Worm (Caenorhabditis elegans): ENCODE data around the gene rabr-4.

Gene rabr-4

DNA sequence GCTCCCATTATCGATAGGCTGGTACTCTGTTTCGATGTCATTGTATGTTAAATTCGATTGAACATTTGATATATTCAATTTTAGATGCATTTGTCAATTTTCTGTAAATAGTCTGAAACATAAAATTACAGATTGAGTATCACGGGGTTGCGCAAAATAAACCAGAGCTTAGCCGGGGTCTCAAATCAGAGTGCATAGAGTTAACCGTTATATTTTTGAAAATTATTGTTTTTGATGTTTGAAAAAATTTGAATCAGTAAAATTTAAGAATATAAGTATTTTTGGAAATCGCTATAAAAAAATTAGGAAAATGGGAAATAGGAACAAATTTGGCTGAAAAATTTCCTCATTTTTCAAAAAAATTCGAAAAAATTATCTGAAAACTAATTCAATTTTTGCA lies 35.1 kb upstream of the rabr-4 start, which contains the start of gene F10A3.17:
Gene F10A3.17, minus strand, starts transcription at position 101 of the 400 bp plus-strand sequence.
- TF ChIP-seq ceh-9 (tag; optimal IDR thresholded peaks at IDR 0.05), result no peak
- no peak for TF ChIP-seq fkh-10 (GFP tag; optimal IDR thresholded peaks at IDR 0.05)
- no peak for TF ChIP-seq nhr-25 (tag; optimal IDR thresholded peaks at IDR 0.05)

DNA sequence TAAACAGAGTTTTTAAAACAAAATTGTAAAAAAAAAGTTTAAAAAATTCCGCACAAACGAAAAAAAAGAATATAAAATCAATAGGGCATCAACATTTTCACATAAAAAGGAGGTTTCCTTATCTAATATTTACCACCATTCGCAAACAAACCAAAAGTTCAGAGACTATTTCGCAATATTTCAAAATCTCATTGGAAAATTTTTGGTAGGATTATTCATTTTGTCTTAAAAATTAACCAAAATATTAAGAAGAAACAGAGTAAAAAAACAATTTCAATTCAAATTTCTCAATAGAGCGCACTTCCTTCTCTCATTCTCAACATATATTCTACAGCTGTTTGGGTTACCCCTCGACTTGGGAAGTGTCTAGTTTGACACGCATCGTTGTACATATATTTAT lies 34.7 kb upstream of the rabr-4 start:
- TF ChIP-seq pha-4 (tag; optimal IDR thresholded peaks at IDR 0.05) (peak; percentile 71), lin-39 (tag; optimal IDR thresholded peaks at IDR 0.05) (no peak), pqm-1 (tag; optimal IDR thresholded peaks at IDR 0.05) (peak; percentile 16), daf-12 (tag; optimal IDR thresholded peaks at IDR 0.05) (no peak), unc-39 (tag; optimal IDR thresholded peaks at IDR 0.05) (no peak), elt-2 (tag; optimal IDR thresholded peaks at IDR 0.05) (peak; percentile 42)

DNA sequence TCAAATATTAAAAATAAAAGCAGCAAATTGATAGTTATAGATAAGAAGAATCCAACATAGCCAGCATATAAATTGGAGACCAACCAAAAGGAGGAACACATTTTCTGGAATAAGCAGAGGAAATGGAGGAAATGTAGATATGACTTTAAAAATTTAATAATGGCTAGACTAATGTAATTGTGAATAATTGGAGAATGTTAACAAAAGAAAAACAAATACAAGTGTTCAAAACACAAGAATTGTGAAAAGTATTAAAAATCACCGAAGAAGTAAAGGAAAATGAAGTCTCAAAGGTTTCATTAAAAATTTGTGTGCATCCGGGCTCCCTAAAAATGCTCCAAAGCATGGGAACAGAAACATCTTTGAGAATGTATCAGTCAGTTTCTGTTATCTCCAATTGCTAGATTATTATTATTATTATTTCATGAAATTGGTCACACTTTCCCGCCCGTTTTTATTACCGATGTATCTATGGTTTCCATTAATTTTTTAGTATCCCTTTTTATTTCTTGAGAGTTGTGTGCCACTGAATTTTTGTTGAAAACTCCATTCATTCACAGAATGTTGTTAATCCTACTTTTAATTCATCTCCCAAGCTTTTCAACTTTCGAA lies 32.5 kb upstream of the rabr-4 start, which contains the start of the genes str-109 and F10A3.11:
Gene str-109, minus strand, starts transcription at position 101 of the 612 bp plus-strand sequence.
Gene F10A3.11, plus strand, starts transcription at position 562 of the 612 bp plus-strand sequence.
- no peak for TF ChIP-seq jun-1 (tag; optimal IDR thresholded peaks at IDR 0.05)
- no peak for TF ChIP-seq elt-2 (tag; optimal IDR thresholded peaks at IDR 0.05)
- no peak for TF ChIP-seq nhr-12 (tag; optimal IDR thresholded peaks at IDR 0.05)
- TF ChIP-seq fkh-2 (tag; optimal IDR thresholded peaks at IDR 0.05), result no peak
- no peak for TF ChIP-seq R02D3.7 (tag; optimal IDR thresholded peaks at IDR 0.05)
- TF ChIP-seq ZK546.5 (tag; optimal IDR thresholded peaks at IDR 0.05), result no peak
- no peak for TF ChIP-seq pqm-1 (tag; optimal IDR thresholded peaks at IDR 0.05)
- TF ChIP-seq ceh-9 (tag; optimal IDR thresholded peaks at IDR 0.05), result no peak
- no peak for TF ChIP-seq nfya-1 (tag; optimal IDR thresholded peaks at IDR 0.05; ENCODE audit: insufficient read depth)
- no peak for TF ChIP-seq lsy-12 (tag; optimal IDR thresholded peaks at IDR 0.05)
- TF ChIP-seq fkh-10 (GFP tag; optimal IDR thresholded peaks at IDR 0.05), result no peak
- no peak for TF ChIP-seq egl-5 (tag; optimal IDR thresholded peaks at IDR 0.05)
- no peak for TF ChIP-seq lin-39 (tag; optimal IDR thresholded peaks at IDR 0.05)
- TF ChIP-seq tbx-2 (tag; optimal IDR thresholded peaks at IDR 0.05), result no peak
- TF ChIP-seq eor-1 (tag; optimal IDR thresholded peaks at IDR 0.05), result no peak

DNA sequence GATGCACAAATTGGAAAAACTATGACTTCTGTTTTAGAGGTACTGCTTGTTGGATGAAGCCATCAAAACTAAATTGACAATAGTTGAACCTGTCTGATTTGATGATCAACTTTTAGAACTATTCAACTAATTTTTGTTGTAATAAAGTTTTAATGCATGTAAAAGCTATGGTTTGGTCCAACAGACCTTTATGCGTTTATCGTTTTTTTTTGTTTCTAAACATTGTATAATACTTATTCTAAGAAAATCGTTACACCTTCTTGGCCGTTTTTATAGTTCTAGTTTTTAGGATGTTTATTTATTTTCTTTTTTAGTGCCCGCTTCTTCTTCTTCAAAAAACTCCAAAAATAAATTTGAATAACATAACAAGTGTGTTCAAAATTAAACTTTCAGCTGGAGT lies 31.0 kb upstream of the rabr-4 start, which contains the start of gene F10A3.12:
Gene F10A3.12, plus strand, starts transcription at position 301 of the 400 bp plus-strand sequence.
- no peak for TF ChIP-seq fkh-2 (tag; optimal IDR thresholded peaks at IDR 0.05)
- no peak for TF ChIP-seq ceh-9 (tag; optimal IDR thresholded peaks at IDR 0.05)
- TF ChIP-seq zag-1 (tag; optimal IDR thresholded peaks at IDR 0.05), result no peak
- TF ChIP-seq unc-62 (GFP tag; optimal IDR thresholded peaks at IDR 0.05), result no peak
- no peak for TF ChIP-seq elt-3 (tag; optimal IDR thresholded peaks at IDR 0.05)
- TF ChIP-seq nhr-43 (tag; optimal IDR thresholded peaks at IDR 0.05; ENCODE audit: poor library complexity, severe bottlenecking), result no peak
- TF ChIP-seq eor-1 (tag; optimal IDR thresholded peaks at IDR 0.05), result no peak
- TF ChIP-seq daf-12 (tag; optimal IDR thresholded peaks at IDR 0.05), result no peak
- TF ChIP-seq mml-1 (tag; optimal IDR thresholded peaks at IDR 0.05), result no peak
- TF ChIP-seq elt-2 (tag; optimal IDR thresholded peaks at IDR 0.05), result no peak

DNA sequence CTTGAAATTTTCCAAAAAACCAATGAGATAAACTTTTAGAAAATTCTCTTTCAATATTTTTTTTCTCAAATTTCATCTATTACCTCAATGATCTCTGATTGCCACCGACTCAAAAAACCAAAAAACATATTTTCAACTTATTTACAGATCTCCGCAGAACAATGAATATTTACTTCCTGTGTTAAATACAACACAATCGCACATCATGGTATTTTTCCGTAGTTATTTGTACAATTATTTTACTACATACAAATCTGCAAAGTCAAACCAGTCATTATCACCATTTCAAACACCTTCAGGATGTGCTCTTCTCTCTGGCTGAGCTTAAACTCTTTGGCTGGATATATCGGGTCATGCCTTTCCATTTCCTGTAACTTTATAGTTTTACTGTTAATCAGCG lies 28.8 kb upstream of the rabr-4 start, which contains the start of gene str-108:
Gene str-108, plus strand, starts transcription at position 301 of the 400 bp plus-strand sequence.
- TF ChIP-seq mdl-1 (tag; optimal IDR thresholded peaks at IDR 0.05) (no peak), nhr-43 (tag; optimal IDR thresholded peaks at IDR 0.05; ENCODE audit: poor library complexity, severe bottlenecking) (no peak)

DNA sequence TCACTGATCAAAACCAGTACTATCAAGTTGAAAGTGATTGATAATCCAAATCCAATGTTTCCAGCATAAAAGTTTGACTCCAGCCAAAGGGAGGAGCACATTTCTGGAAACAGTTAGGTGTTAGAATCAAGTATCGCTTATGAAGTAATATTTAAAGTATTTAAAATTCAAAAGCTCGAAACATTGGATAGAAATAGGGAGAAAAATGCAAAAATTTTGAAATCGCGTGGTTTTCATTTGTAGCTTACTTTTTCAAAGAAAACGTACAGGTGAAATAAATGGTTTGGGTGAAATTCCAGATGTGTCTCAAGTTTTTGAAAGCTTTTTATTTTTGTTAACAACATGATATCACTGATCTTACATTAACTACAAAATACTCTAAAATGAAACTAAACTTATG lies 25.7 kb upstream of the rabr-4 start, which contains the start of gene str-111:
Gene str-111, minus strand, starts transcription at position 101 of the 400 bp plus-strand sequence.
- TF ChIP-seq aly-2 (tag; optimal IDR thresholded peaks at IDR 0.05) (no peak), nhr-23 (tag; optimal IDR thresholded peaks at IDR 0.05) (no peak)

DNA sequence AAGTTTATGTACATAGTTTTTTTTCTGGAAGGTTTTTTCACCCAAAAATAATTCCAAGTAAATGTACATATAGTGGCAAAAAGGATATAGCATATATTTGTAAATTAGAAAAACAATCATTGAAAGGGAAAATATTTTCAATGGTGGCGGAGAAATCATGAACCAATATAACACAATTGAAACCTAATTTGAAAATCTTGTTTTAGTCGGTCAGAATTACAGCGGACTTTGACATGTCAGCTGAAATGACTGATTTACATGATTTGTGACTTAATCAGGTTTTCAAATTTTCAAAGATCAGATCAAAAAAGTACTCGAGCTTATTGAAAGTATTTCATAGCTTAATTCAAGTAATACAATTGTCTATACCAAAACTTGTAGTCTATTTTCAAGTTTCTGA lies 23.0 kb upstream of the rabr-4 start, which contains the start of gene K05D4.9:
Gene K05D4.9, minus strand, starts transcription at position 101 of the 400 bp plus-strand sequence.
- no peak for TF ChIP-seq lsy-12 (tag; optimal IDR thresholded peaks at IDR 0.05)
- no peak for TF ChIP-seq egl-27 (tag; optimal IDR thresholded peaks at IDR 0.05)
- no peak for TF ChIP-seq elt-3 (tag; optimal IDR thresholded peaks at IDR 0.05)
- TF ChIP-seq nhr-23 (tag; optimal IDR thresholded peaks at IDR 0.05), result no peak
- no peak for TF ChIP-seq pqm-1 (tag; optimal IDR thresholded peaks at IDR 0.05)
- TF ChIP-seq ceh-82 (tag; optimal IDR thresholded peaks at IDR 0.05), result no peak
- TF ChIP-seq ama-1 (optimal IDR thresholded peaks at IDR 0.05), result no peak
- no peak for TF ChIP-seq hmg-11 (tag; optimal IDR thresholded peaks at IDR 0.05)
- TF ChIP-seq ztf-11 (tag; optimal IDR thresholded peaks at IDR 0.05), result no peak

Measured in whole organism, L3 larva.